Worm (Caenorhabditis elegans) whole organism, young adult: ENCODE data around the gene gst-7.

ENCODE experiments used
- Y56A3A.18 ChIP-seq: fragments of 200-800 bp; sonication (Bioruptor generic); IDR thresholded peaks from 2 replicates; pipeline ENCODE4 v1.3.6; 2022; ENCODE audit warnings: missing genetic modification reagents, missing genetic modification characterization, missing compliant biosample characterization
- efl-1 ChIP-seq: fragments of 150-350 bp; optimal IDR thresholded peaks from 2 replicates; lab custom pipeline; 2014; ENCODE audit warnings: missing biosample characterization, missing genetic modification reagents, missing genetic modification characterization
- tbx-9 ChIP-seq: sonication (generic microtip); optimal IDR thresholded peaks from 2 replicates; lab custom pipeline; 2016; ENCODE audit warnings: borderline replicate concordance, missing genetic modification characterization, inconsistent platforms, missing compliant biosample characterization

DNA sequence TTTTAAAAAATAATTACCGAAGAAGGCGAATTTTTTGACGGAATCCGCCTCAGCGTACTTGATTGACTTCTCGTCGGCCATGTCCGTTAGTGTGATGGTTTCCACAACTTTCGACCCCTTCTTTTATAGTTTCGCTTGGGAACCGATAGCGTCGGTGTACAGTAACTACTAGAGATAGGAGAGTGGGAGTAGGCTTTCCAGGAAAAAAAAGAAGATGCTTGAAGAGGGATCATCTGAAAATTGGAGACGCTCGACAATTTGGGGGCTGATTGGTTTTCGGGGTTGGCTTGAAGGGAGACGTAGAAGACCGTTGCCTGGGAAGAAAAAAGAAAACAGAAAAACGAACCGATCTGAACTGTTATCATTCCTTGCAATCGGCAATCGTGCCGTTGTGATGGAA lies 11.2 kb upstream of the gst-7 start, which contains the start of gene col-20:
- no peak for TF ChIP-seq Y56A3A.18 (GFP tag; lab: Robert Waterston, UW)
- no peak for TF ChIP-seq tbx-9 (tag; lab: Kevin White, UChicago)
- no peak for TF ChIP-seq efl-1 (GFP tag; lab: Kevin White, UChicago)
